Fruit fly (Drosophila melanogaster) Kc167 (cell line): ENCODE measurements around the gene CG13921.

ENCODE experiments used
- Myc ChIP-seq: fragments of >200 bp; optimal IDR thresholded peaks from 2 replicates; lab custom pipeline; 2017; ENCODE audit warnings: missing external identifiers
- Sin3A ChIP-seq: fragments of >200 bp; optimal IDR thresholded peaks from 2 replicates; lab custom pipeline; 2018; ENCODE audit warnings: missing external identifiers
- psq ChIP-seq: fragments of >200 bp; optimal IDR thresholded peaks from 2 replicates; lab custom pipeline; 2017; ENCODE audit warnings: missing external identifiers

DNA sequence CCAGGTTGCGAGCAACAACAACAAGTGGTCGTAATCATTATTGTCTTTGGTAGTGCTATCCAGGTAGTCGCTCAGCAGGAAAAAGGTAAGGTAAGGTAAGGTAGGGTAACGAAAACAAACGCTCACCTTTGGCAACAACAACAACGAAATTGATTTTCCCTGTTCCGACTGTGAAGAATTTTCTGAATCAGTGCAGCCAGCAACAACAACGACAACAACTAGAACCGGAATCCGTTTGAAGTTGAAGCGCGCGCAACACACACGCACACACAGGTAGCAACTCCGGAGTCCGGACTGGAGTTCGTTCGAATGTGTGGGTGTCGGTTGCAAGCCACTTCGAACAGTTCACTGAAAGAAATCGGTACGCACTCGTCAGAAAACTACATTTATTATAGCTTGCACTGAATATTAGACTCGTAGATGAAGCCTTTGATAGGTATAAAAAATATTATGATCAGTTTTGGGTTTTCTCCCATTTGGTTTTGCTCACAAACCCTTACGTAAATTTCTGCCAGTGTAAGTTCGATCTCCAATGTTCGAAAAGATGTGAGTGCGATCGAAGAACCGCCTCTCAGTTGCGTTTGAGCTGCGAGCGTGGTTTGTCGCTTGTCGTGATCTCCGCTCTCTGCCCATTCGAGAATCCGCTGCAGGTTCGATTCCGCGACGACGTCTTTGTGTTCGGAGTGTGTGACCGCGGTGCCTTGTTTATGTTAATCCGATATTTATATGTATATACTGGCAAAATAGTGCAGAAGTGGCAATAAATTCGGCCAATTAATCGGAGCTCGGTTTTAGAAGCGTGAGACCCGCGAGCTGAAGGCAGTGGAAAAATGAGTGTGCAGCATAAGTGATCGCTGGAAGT, at the start of gene CG13921:
- TF ChIP-seq Myc: no peak
- no peak for TF ChIP-seq Sin3A
- no peak for TF ChIP-seq psq
